Fruit fly (Drosophila melanogaster) whole organism, embryonic: ENCODE measurements around the gene CG42535.

ENCODE experiments used
- Atf-2 ChIP-seq: fragments of 200-800 bp; sonication (Bioruptor generic); optimal IDR thresholded peaks from 2 replicates; lab custom pipeline; 2016; ENCODE audit warnings: missing biosample characterization, missing genetic modification characterization
- CG6765 ChIP-seq: fragments of 200-800 bp; sonication (Bioruptor generic); optimal IDR thresholded peaks from 3 replicates; lab custom pipeline; 2017; ENCODE audit warnings: missing biosample characterization, mild to moderate bottlenecking, missing genetic modification characterization
- CG9932 ChIP-seq: fragments of 200-800 bp; sonication (Bioruptor generic); IDR thresholded peaks from 2 replicates; pipeline ENCODE4 v1.3.6; 2022; ENCODE audit warnings: missing biosample characterization, missing genetic modification characterization
- Ets97D ChIP-seq: fragments of 200-800 bp; sonication (Bioruptor generic); optimal IDR thresholded peaks from 3 replicates; lab custom pipeline; 2016; ENCODE audit warnings: missing biosample characterization, missing genetic modification characterization
- Med ChIP-seq: fragments of 200-800 bp; sonication (Bioruptor generic); peaks from one replicate; lab custom pipeline; 2016; ENCODE audit warnings: missing biosample characterization, missing genetic modification characterization, mild to moderate bottlenecking, inconsistent platforms, moderate library complexity
- NfI ChIP-seq: fragments of 200-800 bp; sonication (Bioruptor generic); optimal IDR thresholded peaks from 3 replicates; lab custom pipeline; 2018; ENCODE audit warnings: missing biosample characterization, mild to moderate bottlenecking, missing genetic modification characterization, moderate library complexity
- sob ChIP-seq: fragments of 200-800 bp; sonication (Bioruptor generic); IDR thresholded peaks from 2 replicates; pipeline ENCODE4 v1.3.6; 2022; ENCODE audit warnings: missing biosample characterization, missing genetic modification characterization

DNA sequence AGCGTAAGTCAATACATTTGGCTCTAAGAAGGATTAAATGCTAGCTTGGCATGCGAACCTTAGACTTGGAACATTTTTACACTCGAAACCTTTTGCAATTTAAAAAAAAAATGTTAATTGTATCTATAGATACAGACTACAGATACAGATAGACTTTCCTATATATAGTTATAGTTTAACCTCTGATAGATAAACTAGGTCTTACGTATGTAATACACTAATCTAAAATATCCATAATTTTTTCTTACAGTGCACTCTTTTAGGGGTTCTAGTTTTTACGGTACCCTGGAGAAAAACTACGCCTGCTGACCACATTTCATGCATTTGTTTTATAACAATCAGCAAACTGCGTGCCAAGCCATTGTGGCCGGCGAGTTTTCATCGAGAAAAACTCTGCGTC is 16.4 kb upstream of the CG42535 start:
- TF ChIP-seq Ets97D (GFP tag; lab: Kevin White, UChicago): no peak
- TF ChIP-seq Atf-2 (GFP tag; lab: Kevin White, UChicago): no peak
- no peak for TF ChIP-seq CG6765
- no peak for TF ChIP-seq sob (GFP tag; lab: Robert Waterston, UW)
- no peak for TF ChIP-seq Med (GFP tag; lab: Kevin White, UChicago)
- TF ChIP-seq NfI (GFP tag; lab: Kevin White, UChicago): no peak
- no peak for TF ChIP-seq CG9932
